Fruit fly (Drosophila melanogaster) whole organism, wandering third instar larva: ENCODE measurements around the gene Tps1.

Experiments
- CG9705 ChIP-seq: fragments of 200-800 bp; sonication (Bioruptor generic); optimal IDR thresholded peaks from 2 replicates; lab custom pipeline; 2018; ENCODE audit warnings: missing biosample characterization, mild to moderate bottlenecking, missing genetic modification characterization
- CrebA ChIP-seq: fragments of 200-800 bp; sonication (Bioruptor generic); optimal IDR thresholded peaks from 2 replicates; lab custom pipeline; 2016; ENCODE audit warnings: missing biosample characterization, mild to moderate bottlenecking, missing genetic modification characterization, borderline replicate concordance
- Dfd ChIP-seq: fragments of >200 bp; optimal IDR thresholded peaks from 2 replicates; lab custom pipeline; 2017; ENCODE audit warnings: missing biosample characterization, missing genetic modification characterization
- Dif ChIP-seq: fragments of 200-275, 200-300 bp; sonication (Bioruptor generic); optimal IDR thresholded peaks from 2 replicates; lab custom pipeline; 2018; ENCODE audit warnings: missing biosample characterization, missing genetic modification characterization; ENCODE audit not compliant: partially characterized antibody
- GATAd ChIP-seq: sonication (Bioruptor generic); optimal IDR thresholded peaks from 2 replicates; lab custom pipeline; 2016; ENCODE audit warnings: missing biosample characterization, missing genetic modification characterization
- HLH106 ChIP-seq: fragments of 200-800 bp; optimal IDR thresholded peaks from 3 replicates; lab custom pipeline; 2019; ENCODE audit warnings: missing biosample characterization, mild to moderate bottlenecking, missing genetic modification characterization, moderate library complexity
- Hnf4 ChIP-seq: fragments of 200-800 bp; sonication (Bioruptor generic); optimal IDR thresholded peaks from 2 replicates; lab custom pipeline; 2016; ENCODE audit warnings: missing biosample characterization, mild to moderate bottlenecking, missing genetic modification characterization
- Hr78 ChIP-seq: fragments of >200 bp; optimal IDR thresholded peaks from 2 replicates; lab custom pipeline; 2017; ENCODE audit warnings: missing biosample characterization, missing genetic modification characterization
- Hr83 ChIP-seq: fragments of 200-300 bp; sonication (Bioruptor generic); optimal IDR thresholded peaks from 2 replicates; lab custom pipeline; 2016; ENCODE audit warnings: missing biosample characterization, mild to moderate bottlenecking, missing genetic modification characterization, moderate library complexity; ENCODE audit not compliant: poor library complexity, severe bottlenecking
- Jra ChIP-seq: sonication (Bioruptor generic); optimal IDR thresholded peaks from 2 replicates; lab custom pipeline; 2016; ENCODE audit warnings: missing biosample characterization, missing genetic modification characterization
- Mio ChIP-seq: sonication (Bioruptor generic); optimal IDR thresholded peaks from 2 replicates; lab custom pipeline; 2016; ENCODE audit warnings: missing biosample characterization, missing genetic modification characterization
- Myc ChIP-seq: fragments of >200 bp; optimal IDR thresholded peaks from 2 replicates; lab custom pipeline; 2017
- N ChIP-seq: fragments of >200 bp; optimal IDR thresholded peaks from 2 replicates; lab custom pipeline; 2018; ENCODE audit warnings: missing biosample characterization, missing external identifiers, missing genetic modification characterization
- OdsH ChIP-seq: fragments of 200-800 bp; sonication (Bioruptor generic); optimal IDR thresholded peaks from 2 replicates; lab custom pipeline; 2016; ENCODE audit warnings: missing biosample characterization, mild to moderate bottlenecking, missing genetic modification characterization
- Rel ChIP-seq, 2 experiments: fragments of 200-800 bp; sonication (Bioruptor generic) in 1 of 2; optimal IDR thresholded peaks; 2 replicates in 1 of 2; 3 replicates in 1 of 2; lab custom pipeline; 2016 to 2019; ENCODE audit warnings: mild to moderate bottlenecking in 2 of 2, missing biosample characterization in 2 of 2, missing genetic modification characterization in 2 of 2, moderate library complexity in 1 of 2
- Sp1 ChIP-seq: fragments of 200-800 bp; sonication (Bioruptor generic); optimal IDR thresholded peaks from 3 replicates; lab custom pipeline; 2019; ENCODE audit warnings: missing biosample characterization, mild to moderate bottlenecking, missing genetic modification characterization, moderate library complexity
- Vsx2 ChIP-seq: fragments of 200-300, 225-300 bp; sonication (Bioruptor generic); optimal IDR thresholded peaks from 2 replicates; lab custom pipeline; 2018; ENCODE audit warnings: missing biosample characterization, missing genetic modification characterization; ENCODE audit not compliant: partially characterized antibody
- br ChIP-seq: fragments of 200-800 bp; sonication (Bioruptor generic); optimal IDR thresholded peaks from 2 replicates; lab custom pipeline; 2016; ENCODE audit warnings: missing biosample characterization, missing genetic modification characterization
- brk ChIP-seq: fragments of 200-800 bp; sonication (Bioruptor generic); optimal IDR thresholded peaks from 2 replicates; lab custom pipeline; 2016; ENCODE audit warnings: missing biosample characterization, mild to moderate bottlenecking, missing genetic modification characterization
- dl ChIP-seq, 2 experiments: fragments of 175-275, 200-275 bp in 1 of 2; fragments of 200-275 bp in 1 of 2; sonication (Bioruptor generic); optimal IDR thresholded peaks; lab custom pipeline; 2018; ENCODE audit warnings: mild to moderate bottlenecking in 2 of 2, missing biosample characterization in 2 of 2, missing genetic modification characterization in 2 of 2, moderate library complexity in 2 of 2; ENCODE audit not compliant: partially characterized antibody in 2 of 2, insufficient read depth in 1 of 2
- dmrt93B ChIP-seq: fragments of 200-800 bp; sonication (Bioruptor generic); optimal IDR thresholded peaks from 2 replicates; lab custom pipeline; 2018; ENCODE audit warnings: missing biosample characterization, mild to moderate bottlenecking, missing genetic modification characterization
- dsf ChIP-seq: sonication (Bioruptor generic); optimal IDR thresholded peaks from 2 replicates; lab custom pipeline; 2016; ENCODE audit warnings: missing biosample characterization, missing genetic modification characterization, borderline replicate concordance
- foxo ChIP-seq, 2 experiments: fragments of 200-800 bp; sonication (Bioruptor generic); optimal IDR thresholded peaks; 2 replicates in 1 of 2; 3 replicates in 1 of 2; lab custom pipeline; 2016 to 2017; ENCODE audit warnings: missing biosample characterization in 2 of 2, missing genetic modification characterization in 2 of 2
- fru ChIP-seq: fragments of 200-800 bp; sonication (Bioruptor generic); optimal IDR thresholded peaks from 3 replicates; lab custom pipeline; 2016; ENCODE audit warnings: missing biosample characterization, mild to moderate bottlenecking, missing genetic modification characterization
- h ChIP-seq: fragments of 200-800 bp; sonication (Bioruptor generic); optimal IDR thresholded peaks from 3 replicates; lab custom pipeline; 2016; ENCODE audit warnings: missing biosample characterization, mild to moderate bottlenecking, missing genetic modification characterization
- jim ChIP-seq: fragments of 175-275, 200-325 bp; sonication (Bioruptor generic); optimal IDR thresholded peaks from 2 replicates; lab custom pipeline; 2016; ENCODE audit warnings: missing biosample characterization, mild to moderate bottlenecking, missing genetic modification characterization
- lola ChIP-seq: fragments of >200 bp; optimal IDR thresholded peaks from 2 replicates; lab custom pipeline; 2017; ENCODE audit warnings: missing biosample characterization, missing genetic modification characterization
- pan ChIP-seq: fragments of >200 bp; optimal IDR thresholded peaks from 2 replicates; lab custom pipeline; 2017
- psq ChIP-seq: fragments of 200-800 bp; sonication (Bioruptor generic); optimal IDR thresholded peaks from 3 replicates; lab custom pipeline; 2017; ENCODE audit warnings: missing biosample characterization, mild to moderate bottlenecking, missing genetic modification characterization, moderate library complexity
- rgr ChIP-seq: fragments of 200-800 bp; sonication (Bioruptor generic); optimal IDR thresholded peaks from 3 replicates; lab custom pipeline; 2016; ENCODE audit warnings: missing biosample characterization, mild to moderate bottlenecking, missing genetic modification characterization
- sage ChIP-seq: fragments of 200-800 bp; sonication (Bioruptor generic); optimal IDR thresholded peaks from 2 replicates; lab custom pipeline; 2016; ENCODE audit warnings: missing biosample characterization, mild to moderate bottlenecking, missing genetic modification characterization
- sv ChIP-seq: fragments of 200-800 bp; sonication (Bioruptor generic); optimal IDR thresholded peaks from 3 replicates; lab custom pipeline; 2016; ENCODE audit warnings: missing biosample characterization, missing genetic modification characterization
- tai ChIP-seq: sonication (Bioruptor generic); optimal IDR thresholded peaks from 2 replicates; lab custom pipeline; 2016; ENCODE audit warnings: missing biosample characterization, missing genetic modification characterization
- usp ChIP-seq: fragments of >200 bp; optimal IDR thresholded peaks from 2 replicates; lab custom pipeline; 2017; ENCODE audit warnings: missing biosample characterization, missing genetic modification characterization
- woc ChIP-seq: sonication (Bioruptor generic); optimal IDR thresholded peaks from 2 replicates; lab custom pipeline; 2016; ENCODE audit warnings: missing biosample characterization, mild to moderate bottlenecking, missing genetic modification characterization

Tps1 gene

DNA sequence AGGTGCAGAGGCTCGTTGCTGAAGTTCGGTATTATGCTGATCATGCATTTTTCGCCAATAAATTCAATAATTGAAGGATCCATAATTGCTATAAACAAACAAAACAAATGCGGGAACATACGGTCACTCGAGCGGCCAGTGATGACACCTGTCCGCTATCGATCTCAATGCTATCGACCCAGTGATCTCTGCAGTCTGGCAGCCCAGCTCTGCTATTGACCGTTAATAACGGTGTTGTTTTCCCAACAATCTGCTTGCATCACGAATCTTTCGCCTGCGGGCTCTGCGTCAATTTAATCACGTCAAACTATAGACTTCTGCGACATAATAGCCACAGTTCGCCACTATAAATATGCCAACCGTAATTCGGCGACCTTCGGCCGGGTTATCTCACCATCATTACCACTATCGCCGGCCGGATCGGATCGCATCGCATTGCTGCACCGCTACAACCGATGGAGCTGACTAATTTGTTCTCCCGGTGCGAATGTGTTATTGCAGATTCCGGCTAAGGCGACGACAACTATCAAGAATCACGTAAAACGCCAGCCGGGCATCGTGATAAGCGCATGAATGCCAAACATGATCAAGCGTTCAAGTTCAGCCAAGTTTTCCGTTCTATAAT lies 1.1 kb upstream of the Tps1 start, which contains the start of gene Psf2:
Psf2 (minus strand) TSS at position 431 of the 625 bp plus-strand sequence.
- TF ChIP-seq Rel (GFP tag; optimal IDR thresholded peaks at IDR 0.05; lab: Kevin White, UChicago) (no peak), Rel (tag; optimal IDR thresholded peaks at IDR 0.05; lab: Kevin White, UChicago) (peak; percentile 62), Hr83 (peak; percentile 5), rgr (GFP tag; lab: Kevin White, UChicago) (no peak), Mio (GFP tag; lab: Kevin White, UChicago) (no peak), CrebA (no peak), Hr78 (no peak)

DNA sequence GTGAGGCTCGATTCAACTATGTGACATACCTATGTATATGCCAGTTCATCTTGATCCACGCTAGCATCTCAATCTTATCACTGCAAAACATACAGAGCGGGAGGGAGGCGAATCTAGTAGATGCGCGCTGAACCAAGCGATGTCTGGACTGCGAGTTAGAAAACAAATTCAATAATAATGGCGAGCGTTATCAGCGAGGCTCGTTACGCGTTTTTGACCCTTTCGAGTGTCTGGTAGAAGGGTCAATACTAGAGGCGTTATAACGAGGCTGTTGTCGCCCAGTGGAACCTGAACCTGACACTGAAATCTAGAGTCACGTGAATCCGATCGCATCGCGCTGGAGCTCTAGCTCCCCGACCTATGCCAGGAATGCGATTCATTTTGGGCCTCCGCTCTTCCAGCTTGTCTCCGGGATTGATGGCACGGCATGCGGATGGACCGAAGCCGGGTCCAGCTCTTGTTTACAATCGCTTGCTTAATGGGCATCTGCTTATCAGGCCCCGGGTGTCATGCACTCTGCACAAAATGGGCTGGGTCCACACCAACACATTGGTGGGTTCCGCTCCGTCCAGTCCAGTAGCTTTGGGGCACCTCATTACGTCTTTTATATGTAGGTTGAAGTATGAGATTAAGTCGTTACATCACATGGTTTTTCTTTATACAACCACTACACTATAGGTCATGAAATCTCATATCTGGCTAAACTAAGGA lies 1.4 kb downstream of the Tps1 start:
- TF ChIP-seq Dfd (GFP tag; lab: Kevin White, UChicago) (no peak), Hnf4 (no peak), h (GFP tag; lab: Kevin White, UChicago) (no peak), dsf (GFP tag; lab: Kevin White, UChicago) (no peak), Sp1 (no peak), Mio (GFP tag; lab: Kevin White, UChicago) (no peak), GATAd (GFP tag; lab: Kevin White, UChicago) (no peak)
- TF ChIP-seq, all 38 proteins: peak for 0

DNA sequence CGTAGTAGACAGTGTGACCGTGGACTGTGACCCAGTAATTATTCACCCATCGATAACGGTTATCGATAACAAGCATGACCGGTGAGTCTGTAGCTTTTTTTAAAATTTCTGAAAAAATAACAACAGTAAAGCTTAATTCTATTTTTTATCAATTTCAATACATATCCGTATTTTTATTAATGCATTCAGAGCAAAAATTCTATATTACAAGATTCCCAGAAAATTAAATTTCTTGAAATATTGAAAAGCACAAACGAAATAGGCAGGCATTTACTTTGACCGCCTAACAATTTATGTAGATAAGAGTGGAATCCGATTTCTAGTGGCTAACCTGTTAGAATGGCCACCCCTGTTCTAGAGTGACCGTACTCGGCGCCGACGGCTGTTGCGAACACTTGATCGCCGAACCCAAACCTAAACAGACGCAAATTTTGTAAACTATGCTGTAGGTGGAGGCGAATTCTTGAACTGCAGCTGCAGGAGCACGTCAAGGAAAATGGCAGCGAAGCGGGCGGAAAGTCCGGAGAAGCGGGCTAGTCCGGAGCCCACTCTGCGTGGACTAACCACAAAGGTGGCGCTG lies 5.8 kb downstream of the Tps1 start, which contains the start of gene CG3652:
CG3652 (minus strand) TSS at position 35 of the 580 bp plus-strand sequence.
- no peak for TF ChIP-seq Mio (GFP tag; lab: Kevin White, UChicago)
- no peak for TF ChIP-seq brk (GFP tag; lab: Kevin White, UChicago)
- no peak for TF ChIP-seq tai
- no peak for TF ChIP-seq rgr (GFP tag; lab: Kevin White, UChicago)
- TF ChIP-seq lola, result no peak
- no peak for TF ChIP-seq sage
- TF ChIP-seq N, result no peak
- TF ChIP-seq HLH106, result peak; percentile 52
- no peak for TF ChIP-seq h (GFP tag; lab: Kevin White, UChicago)
- TF ChIP-seq sv, result peak; percentile 20
- TF ChIP-seq Jra (GFP tag; lab: Kevin White, UChicago), result no peak
- TF ChIP-seq CrebA, result no peak
- peak; percentile 30 for TF ChIP-seq OdsH
- no peak for TF ChIP-seq Dfd (GFP tag; lab: Kevin White, UChicago)
- no peak for TF ChIP-seq dl (GFP tag; optimal IDR thresholded peaks at IDR 0.05; lab: Kevin White, UChicago; ENCODE audit: insufficient read depth in 1 of 2, partially characterized antibody in 2 of 2)
- no peak for TF ChIP-seq Rel (GFP tag; optimal IDR thresholded peaks at IDR 0.05; lab: Kevin White, UChicago)
- TF ChIP-seq Rel (tag; optimal IDR thresholded peaks at IDR 0.05; lab: Kevin White, UChicago), result no peak
- TF ChIP-seq pan (lab: Kevin White, UChicago), result no peak
- peak; percentile 29 for TF ChIP-seq psq (GFP tag; lab: Kevin White, UChicago)
- peak; percentile 71 for TF ChIP-seq Myc (lab: Kevin White, UChicago)
- TF ChIP-seq foxo (GFP tag; optimal IDR thresholded peaks at IDR 0.05; lab: Kevin White, UChicago), result no peak
- no peak for TF ChIP-seq Hr83
- TF ChIP-seq Sp1, result no peak
- no peak for TF ChIP-seq Hnf4
- no peak for TF ChIP-seq br (GFP tag; lab: Kevin White, UChicago)
- peak; percentile 4 for TF ChIP-seq CG9705 (GFP tag; lab: Kevin White, UChicago)
- no peak for TF ChIP-seq woc
- TF ChIP-seq dmrt93B (GFP tag; lab: Kevin White, UChicago), result no peak
- TF ChIP-seq Hr78, result no peak

DNA sequence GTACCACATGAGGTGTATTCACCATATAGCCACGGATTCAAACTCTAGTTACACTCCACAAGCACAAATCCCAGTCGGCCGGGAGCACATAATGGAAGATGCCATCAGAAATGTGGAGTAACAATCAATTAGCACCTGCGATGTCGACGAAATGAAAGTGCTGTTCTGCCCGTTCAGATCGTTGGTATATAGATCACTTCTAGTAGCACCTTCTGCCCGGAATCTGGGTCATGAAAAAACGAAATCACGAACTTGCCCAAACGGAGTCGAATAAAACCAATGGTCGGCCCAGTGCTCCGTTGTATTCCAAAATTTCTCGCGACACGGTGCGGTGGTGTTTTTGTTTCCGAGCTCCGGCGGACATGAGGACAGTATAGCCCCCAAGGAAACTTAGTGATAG lies 12.5 kb downstream of the Tps1 start, which contains the start of gene CG33003:
CG33003 (plus strand) TSS at position 301 of the 400 bp plus-strand sequence.
- no peak for TF ChIP-seq jim (GFP tag; lab: Kevin White, UChicago)
- TF ChIP-seq Hr83, result no peak
- TF ChIP-seq Hr78, result no peak
- no peak for TF ChIP-seq lola
- TF ChIP-seq sv, result no peak
- no peak for TF ChIP-seq dl (GFP tag; optimal IDR thresholded peaks at IDR 0.05; lab: Kevin White, UChicago; ENCODE audit: insufficient read depth in 1 of 2, partially characterized antibody in 2 of 2)
- TF ChIP-seq Myc (lab: Kevin White, UChicago), result no peak
- TF ChIP-seq Dif (GFP tag; lab: Kevin White, UChicago), result no peak
- TF ChIP-seq Vsx2, result no peak
- TF ChIP-seq tai, result no peak
- no peak for TF ChIP-seq OdsH
- TF ChIP-seq HLH106, result no peak
- TF ChIP-seq dmrt93B (GFP tag; lab: Kevin White, UChicago), result no peak
- no peak for TF ChIP-seq CrebA
- no peak for TF ChIP-seq Jra (GFP tag; lab: Kevin White, UChicago)
- TF ChIP-seq usp (GFP tag; lab: Kevin White, UChicago), result no peak
- no peak for TF ChIP-seq br (GFP tag; lab: Kevin White, UChicago)
- TF ChIP-seq fru (GFP tag; lab: Kevin White, UChicago), result no peak
- no peak for TF ChIP-seq h (GFP tag; lab: Kevin White, UChicago)
- TF ChIP-seq dsf (GFP tag; lab: Kevin White, UChicago), result no peak
